Fruit fly (Drosophila melanogaster) whole organism, prepupa: ENCODE measurements around the gene CG43638.
A peak's percentile ranks its signal among the peaks of the same experiment; 100 is the strongest.

Experiments used
- CG6163 ChIP-seq: fragments of 200-800 bp; sonication (Bioruptor generic); IDR thresholded peaks from 3 replicates; pipeline ENCODE4 v1.3.6; 2022; ENCODE audit warnings: missing biosample characterization, missing genetic modification characterization
- CG6276 ChIP-seq: fragments of 200-800 bp; sonication (Bioruptor generic); optimal IDR thresholded peaks from 2 replicates; lab custom pipeline; 2017; ENCODE audit warnings: missing biosample characterization, mild to moderate bottlenecking, missing genetic modification characterization
- CG8119 ChIP-seq: fragments of 200-800 bp; sonication (Bioruptor generic); IDR thresholded peaks from 3 replicates; pipeline ENCODE4 v1.3.6; 2022; ENCODE audit warnings: missing biosample characterization, missing genetic modification characterization
- Gug ChIP-seq: fragments of 200-800 bp; sonication (Bioruptor generic); IDR thresholded peaks from 2 replicates; pipeline ENCODE4 v1.3.6; 2022; ENCODE audit warnings: missing biosample characterization, missing genetic modification characterization
- Sox14 ChIP-seq: fragments of 200-800 bp; sonication (Bioruptor generic); optimal IDR thresholded peaks from 3 replicates; lab custom pipeline; 2016; ENCODE audit warnings: missing biosample characterization, missing genetic modification characterization
- dac ChIP-seq: fragments of 200-800 bp; sonication (Bioruptor generic); optimal IDR thresholded peaks from 2 replicates; lab custom pipeline; 2017; ENCODE audit warnings: missing biosample characterization, mild to moderate bottlenecking, missing genetic modification characterization
- ss ChIP-seq, 2 experiments: fragments of 200-800 bp; sonication (Bioruptor generic); optimal IDR thresholded peaks; 2 replicates in 1 of 2; 3 replicates in 1 of 2; lab custom pipeline; 2017 to 2018; ENCODE audit warnings: mild to moderate bottlenecking in 2 of 2, missing biosample characterization in 2 of 2, missing genetic modification characterization in 2 of 2, moderate library complexity in 1 of 2

DNA sequence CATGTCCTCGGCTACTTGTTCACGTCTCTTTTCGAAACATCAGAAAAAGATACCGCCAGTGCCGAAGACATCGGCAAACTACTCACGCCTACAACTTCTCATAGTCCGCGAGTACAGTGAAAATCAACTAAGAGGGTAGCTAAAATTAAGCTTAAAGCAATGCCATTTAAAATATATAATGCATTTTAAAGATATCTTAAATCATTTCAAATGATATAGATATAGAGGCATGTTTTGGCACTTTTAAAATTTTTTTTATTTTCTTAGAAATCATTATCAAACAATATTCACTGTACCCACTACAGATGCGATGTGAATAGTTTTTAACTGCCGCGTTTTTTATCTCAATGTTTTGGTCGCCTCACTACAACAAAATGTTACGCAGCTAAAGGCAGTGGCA lies 6.2 kb downstream of the CG43638 start:
- peak; percentile 40; the same call in 1 of the 2 replicates for TF ChIP-seq Gug (GFP tag; lab: Robert Waterston, UW)
- TF ChIP-seq CG6276 (GFP tag; lab: Kevin White, UChicago), result peak; percentile 17
- TF ChIP-seq dac, result no peak
- TF ChIP-seq ss (GFP tag; optimal IDR thresholded peaks at IDR 0.05; lab: Kevin White, UChicago), result no peak
- no peak for TF ChIP-seq CG6163
- no peak for TF ChIP-seq Sox14 (GFP tag; lab: Kevin White, UChicago)
- TF ChIP-seq CG8119 (GFP tag; lab: Robert Waterston, UW), result peak; percentile 70; the same call in 2 of the 3 replicates
